Worm (Caenorhabditis elegans): Measurements from ENCODE around the gene Y54G2A.38.
A peak's percentile ranks its signal among the peaks of the same experiment; 100 is the strongest.
"Not testable (repeated sequence)": the region's sequence is repeated elsewhere in the genome, so short reads cannot be mapped to it uniquely, and the experiment has no call there.

Y54G2A.38 gene

ce11 chrIV:2782793-2783540 is 23.7 kb downstream of the Y54G2A.38 start, which contains the start of gene Y54G2A.12:
Gene Y54G2A.12, minus strand, starts transcription at chrIV:2782843.
- TF ChIP-seq nhr-11 (tag; optimal IDR thresholded peaks at IDR 0.05) = no peak
- no peak for TF ChIP-seq F13H6.1 (tag; optimal IDR thresholded peaks at IDR 0.05)
- TF ChIP-seq ceh-82 (tag; optimal IDR thresholded peaks at IDR 0.05) = no peak

- TF ChIP-seq peb-1 (tag; optimal IDR thresholded peaks at IDR 0.05) (no peak), nhr-6 (tag; optimal IDR thresholded peaks at IDR 0.05) (no peak), sma-3 (GFP tag; optimal IDR thresholded peaks at IDR 0.05) (peak; percentile 28), unc-55 (GFP tag; optimal IDR thresholded peaks at IDR 0.05) (peak; percentile 44), nhr-129 (tag; optimal IDR thresholded peaks at IDR 0.05) (peak; percentile 20), crh-2 (tag; optimal IDR thresholded peaks at IDR 0.05) (peak; percentile 46), aly-2 (tag; optimal IDR thresholded peaks at IDR 0.05) (no peak), sem-4 (tag; optimal IDR thresholded peaks at IDR 0.05) (no peak), mdl-1 (tag; optimal IDR thresholded peaks at IDR 0.05) (no peak), ztf-4 (tag; optimal IDR thresholded peaks at IDR 0.05) (no peak), gmeb-1 (tag; optimal IDR thresholded peaks at IDR 0.05) (peak; percentile 34), C34F6.9 (tag; optimal IDR thresholded peaks at IDR 0.05) (peak; percentile 43), snpc-4 (tag; optimal IDR thresholded peaks at IDR 0.05) (no peak), skn-1 (tag; optimal IDR thresholded peaks at IDR 0.05) (no peak), F13H6.1 (tag; optimal IDR thresholded peaks at IDR 0.05) (peak; percentile 31), elt-3 (tag; optimal IDR thresholded peaks at IDR 0.05) (no peak), ama-1 (optimal IDR thresholded peaks at IDR 0.05) (no peak), nhr-25 (tag; optimal IDR thresholded peaks at IDR 0.05) (peak; percentile 9), alr-1 (tag; optimal IDR thresholded peaks at IDR 0.05) (no peak), lsy-2 (tag; optimal IDR thresholded peaks at IDR 0.05) (peak; percentile 26 to 51), ztf-1 (GFP tag; conservative IDR thresholded peaks at IDR 0.05) (no peak), nhr-23 (tag; optimal IDR thresholded peaks at IDR 0.05) (no peak), nhr-11 (tag; optimal IDR thresholded peaks at IDR 0.05) (no peak), ceh-82 (tag; optimal IDR thresholded peaks at IDR 0.05) (no peak), egl-27 (tag; optimal IDR thresholded peaks at IDR 0.05) (no peak), fos-1 (tag; optimal IDR thresholded peaks at IDR 0.05) (peak; percentile 10), ztf-11 (tag; optimal IDR thresholded peaks at IDR 0.05) (no peak), ZK546.5 (tag; optimal IDR thresholded peaks at IDR 0.05) (no peak), R02D3.7 (tag; optimal IDR thresholded peaks at IDR 0.05) (no peak), lin-13 (GFP tag; optimal IDR thresholded peaks at IDR 0.05) (peak; percentile 40)
Observed at ce11 chrIV:2785057-2785456, 25.8 kb downstream of the Y54G2A.38 start.

- TF ChIP-seq lin-39, mbf-1, F13H6.1 (tag; optimal IDR thresholded peaks at IDR 0.05): not testable (repeated sequence)
Observed at ce11 chrIV:2788389-2788788, 29.1 kb downstream of the Y54G2A.38 start, which contains the start of gene atln-1. Gene atln-1, plus strand, starts transcription at chrIV:2788689.

ce11 chrIV:2793956-2794355 is 34.7 kb downstream of the Y54G2A.38 start:
- TF ChIP-seq lin-13 (GFP tag; optimal IDR thresholded peaks at IDR 0.05) = no peak
- TF ChIP-seq nhr-6 (tag; optimal IDR thresholded peaks at IDR 0.05) = no peak
- TF ChIP-seq Y55F3AM.14 (GFP tag; optimal IDR thresholded peaks at IDR 0.05) = no peak

ce11 chrIV:2798339-2798738 is 39.1 kb downstream of the Y54G2A.38 start, which contains the start of gene Y54G2A.52:
Gene Y54G2A.52, minus strand, starts transcription at chrIV:2798686.
- TF ChIP-seq nhr-237 (tag; optimal IDR thresholded peaks at IDR 0.05) (no peak), ama-1 (optimal IDR thresholded peaks at IDR 0.05) (no peak), fos-1 (tag; optimal IDR thresholded peaks at IDR 0.05) (peak; percentile 79), nhr-10 (tag; optimal IDR thresholded peaks at IDR 0.05) (no peak), gmeb-1 (tag; optimal IDR thresholded peaks at IDR 0.05) (peak; percentile 7), elt-3 (tag; optimal IDR thresholded peaks at IDR 0.05) (no peak), nhr-6 (tag; optimal IDR thresholded peaks at IDR 0.05) (no peak), ztf-1 (GFP tag; conservative IDR thresholded peaks at IDR 0.05) (no peak), C34F6.9 (tag; optimal IDR thresholded peaks at IDR 0.05) (no peak), nhr-25 (tag; optimal IDR thresholded peaks at IDR 0.05) (no peak), nhr-11 (tag; optimal IDR thresholded peaks at IDR 0.05) (no peak), mdl-1 (tag; optimal IDR thresholded peaks at IDR 0.05) (no peak), egl-27 (tag; optimal IDR thresholded peaks at IDR 0.05) (no peak), dmd-4 (tag; optimal IDR thresholded peaks at IDR 0.05) (no peak), sem-4 (tag; optimal IDR thresholded peaks at IDR 0.05) (no peak), ceh-16 (tag; optimal IDR thresholded peaks at IDR 0.05) (no peak), lin-13 (GFP tag; optimal IDR thresholded peaks at IDR 0.05) (no peak), nhr-21 (tag; optimal IDR thresholded peaks at IDR 0.05) (no peak), Y55F3AM.14 (GFP tag; optimal IDR thresholded peaks at IDR 0.05) (no peak), ceh-82 (tag; optimal IDR thresholded peaks at IDR 0.05) (no peak), blmp-1 (tag; optimal IDR thresholded peaks at IDR 0.05; ENCODE audit: insufficient read depth) (no peak), nhr-23 (tag; optimal IDR thresholded peaks at IDR 0.05) (no peak), unc-55 (GFP tag; optimal IDR thresholded peaks at IDR 0.05) (no peak), sma-9 (GFP tag; optimal IDR thresholded peaks at IDR 0.05) (no peak), sma-9 (tag; optimal IDR thresholded peaks at IDR 0.05) (no peak), F13H6.1 (tag; optimal IDR thresholded peaks at IDR 0.05) (no peak), zag-1 (tag; optimal IDR thresholded peaks at IDR 0.05) (no peak), nhr-12 (tag; optimal IDR thresholded peaks at IDR 0.05) (no peak), crh-2 (tag; optimal IDR thresholded peaks at IDR 0.05) (peak; percentile 36), nhr-129 (tag; optimal IDR thresholded peaks at IDR 0.05) (peak; percentile 11)

All from whole organism, L2 larva.